Fruit fly (Drosophila melanogaster) whole organism, embryonic: ENCODE measurements around the gene CG33306.

ENCODE experiments used
- CG13296 ChIP-seq: fragments of 200-800 bp; sonication (Bioruptor generic); optimal IDR thresholded peaks from 3 replicates; lab custom pipeline; 2018; ENCODE audit warnings: missing biosample characterization, mild to moderate bottlenecking, missing genetic modification characterization
- dm ChIP-seq: fragments of 200-800 bp; sonication (Bioruptor generic); optimal IDR thresholded peaks from 3 replicates; lab custom pipeline; 2016; ENCODE audit warnings: missing biosample characterization, missing genetic modification characterization
- kay ChIP-seq: fragments of 200-800 bp; sonication (Bioruptor generic); optimal IDR thresholded peaks from 2 replicates; lab custom pipeline; 2016; ENCODE audit warnings: missing biosample characterization, missing genetic modification characterization

- no peak for TF ChIP-seq kay (GFP tag; lab: Kevin White, UChicago)
- no peak for TF ChIP-seq CG13296 (GFP tag; lab: Kevin White, UChicago)
- TF ChIP-seq dm (GFP tag; lab: Kevin White, UChicago): no peak
Measured at dm6 chr2L:13833058-13833457, 10.5 kb downstream of the CG33306 start, which contains the start of the genes GatC, PolG2 and Polr2C.
